Worm (Caenorhabditis elegans) whole organism, young adult: ENCODE data around the gene R10H10.7.

ENCODE experiments used
- B0336.3 ChIP-seq: fragments of 200-800 bp; sonication (Bioruptor generic); IDR thresholded peaks from 2 replicates; pipeline ENCODE4 v1.3.6; 2022; ENCODE audit warnings: missing genetic modification characterization, missing compliant biosample characterization
- D2030.7 ChIP-seq: fragments of 200-800 bp; sonication (Bioruptor generic); IDR thresholded peaks from 2 replicates; pipeline ENCODE4 v1.3.6; 2022; ENCODE audit warnings: missing genetic modification reagents, missing genetic modification characterization, missing compliant biosample characterization
- F10E7.11 ChIP-seq: sonication (generic microtip); optimal IDR thresholded peaks from 2 replicates; lab custom pipeline; 2017; ENCODE audit warnings: mild to moderate bottlenecking, missing genetic modification characterization, moderate library complexity, missing compliant biosample characterization
- F22D6.2 ChIP-seq: sonication (generic microtip); optimal IDR thresholded peaks from 2 replicates; lab custom pipeline; 2016; ENCODE audit warnings: mild to moderate bottlenecking, missing genetic modification characterization, missing compliant biosample characterization
- F23B12.7 ChIP-seq: sonication (generic microtip); optimal IDR thresholded peaks from 2 replicates; lab custom pipeline; 2017; ENCODE audit warnings: missing genetic modification characterization, mild to moderate bottlenecking, missing compliant biosample characterization, antibody characterized with exemption, moderate library complexity; ENCODE audit not compliant: insufficient read depth
- F37B4.10 ChIP-seq: fragments of 200-800 bp; sonication (Bioruptor generic); IDR thresholded peaks from 2 replicates; pipeline ENCODE4 v1.3.6; 2022; ENCODE audit warnings: missing genetic modification characterization, missing compliant biosample characterization
- F39B2.1 ChIP-seq: fragments of 200-800 bp; sonication (Bioruptor generic); IDR thresholded peaks from 2 replicates; pipeline ENCODE4 v1.3.6; 2022; ENCODE audit warnings: missing genetic modification reagents, missing genetic modification characterization, missing compliant biosample characterization
- F49E8.2 ChIP-seq: sonication (generic microtip); optimal IDR thresholded peaks from 3 replicates; lab custom pipeline; 2017; ENCODE audit warnings: missing genetic modification characterization, mild to moderate bottlenecking, missing compliant biosample characterization, antibody characterized with exemption, moderate library complexity; ENCODE audit not compliant: insufficient read depth
- F55B11.4 ChIP-seq: sonication (generic microtip); optimal IDR thresholded peaks from 2 replicates; lab custom pipeline; 2016; ENCODE audit warnings: missing compliant biosample characterization, missing genetic modification characterization, borderline replicate concordance; ENCODE audit not compliant: insufficient read depth
- F57A8.1 ChIP-seq: fragments of 200-800 bp; sonication (Bioruptor generic); optimal IDR thresholded peaks from 2 replicates; lab custom pipeline; 2018; ENCODE audit warnings: mild to moderate bottlenecking, missing genetic modification characterization, moderate library complexity, missing compliant biosample characterization
- Y79H2A.3 ChIP-seq: fragments of 200-800 bp; sonication (Bioruptor generic); conservative IDR thresholded peaks from 2 replicates; pipeline ENCODE4 v1.3.6; 2022; ENCODE audit warnings: missing genetic modification reagents, missing genetic modification characterization, missing compliant biosample characterization
- aptf-3 ChIP-seq: fragments of 200-800 bp; sonication (Bioruptor generic); IDR thresholded peaks from 2 replicates; pipeline ENCODE4 v1.3.6; 2022; ENCODE audit warnings: missing genetic modification characterization, missing compliant biosample characterization
- atf-7 ChIP-seq: sonication (generic microtip); optimal IDR thresholded peaks from 2 replicates; lab custom pipeline; 2017; ENCODE audit warnings: mild to moderate bottlenecking, missing genetic modification characterization, missing compliant biosample characterization
- attf-3 ChIP-seq: fragments of 200-800 bp; sonication (Bioruptor generic); conservative IDR thresholded peaks from 2 replicates; pipeline ENCODE4 v1.3.6; 2022; ENCODE audit warnings: missing genetic modification reagents, missing genetic modification characterization, missing compliant biosample characterization
- bed-2 ChIP-seq: fragments of 200-800 bp; sonication (Bioruptor generic); IDR thresholded peaks from 2 replicates; pipeline ENCODE4 v1.3.6; 2022; ENCODE audit warnings: missing genetic modification reagents, missing genetic modification characterization, missing compliant biosample characterization
- ceh-100 ChIP-seq: fragments of 200-800 bp; sonication (Bioruptor generic); IDR thresholded peaks from 2 replicates; pipeline ENCODE4 v1.3.6; 2022; ENCODE audit warnings: missing genetic modification reagents, missing genetic modification characterization, missing compliant biosample characterization
- ceh-79 ChIP-seq: sonication (generic microtip); optimal IDR thresholded peaks from 2 replicates; lab custom pipeline; 2017; ENCODE audit warnings: mild to moderate bottlenecking, missing genetic modification characterization, missing compliant biosample characterization
- chd-7 ChIP-seq: sonication (generic microtip); optimal IDR thresholded peaks from 2 replicates; lab custom pipeline; 2016; ENCODE audit warnings: mild to moderate bottlenecking, missing genetic modification characterization, moderate library complexity, missing compliant biosample characterization
- egl-18 ChIP-seq: fragments of 200-800 bp; sonication (Bioruptor generic); IDR thresholded peaks from 2 replicates; pipeline ENCODE4 v1.3.6; 2022; ENCODE audit warnings: missing genetic modification reagents, missing genetic modification characterization, missing compliant biosample characterization
- egl-44 ChIP-seq: fragments of 200-800 bp; sonication (Bioruptor generic); IDR thresholded peaks from 2 replicates; pipeline ENCODE4 v1.3.6; 2022; ENCODE audit warnings: missing genetic modification reagents, missing genetic modification characterization, missing compliant biosample characterization
- egrh-3 ChIP-seq: fragments of 200-800 bp; sonication (Bioruptor generic); IDR thresholded peaks from 2 replicates; pipeline ENCODE4 v1.3.6; 2022; ENCODE audit warnings: missing genetic modification reagents, missing genetic modification characterization, missing compliant biosample characterization
- hlh-26 ChIP-seq: fragments of 200-800 bp; sonication (Bioruptor generic); conservative IDR thresholded peaks from 2 replicates; pipeline ENCODE4 v1.3.6; 2022; ENCODE audit warnings: missing genetic modification reagents, missing genetic modification characterization, missing compliant biosample characterization
- hmg-1.2 ChIP-seq: fragments of 200-800 bp; sonication (Bioruptor generic); IDR thresholded peaks from 2 replicates; pipeline ENCODE4 v1.3.6; 2022; ENCODE audit warnings: missing genetic modification reagents, missing genetic modification characterization, missing compliant biosample characterization
- hrde-1 ChIP-seq: sonication (generic microtip); optimal IDR thresholded peaks from 2 replicates; lab custom pipeline; 2016; ENCODE audit warnings: missing genetic modification characterization, mild to moderate bottlenecking, missing compliant biosample characterization, moderate library complexity, missing genotype, missing genetic modification reagents, borderline replicate concordance
- hsf-1 ChIP-seq: fragments of 200-800 bp; sonication (Bioruptor generic); IDR thresholded peaks from 2 replicates; pipeline ENCODE4 v1.3.6; 2022; ENCODE audit warnings: missing genetic modification reagents, missing genetic modification characterization, missing compliant biosample characterization
- let-526 ChIP-seq: fragments of 200-800 bp; sonication (Bioruptor generic); IDR thresholded peaks from 2 replicates; pipeline ENCODE4 v1.3.6; 2022; ENCODE audit warnings: missing genetic modification reagents, missing genetic modification characterization, missing compliant biosample characterization
- lin-40 ChIP-seq: sonication (generic microtip); optimal IDR thresholded peaks from 2 replicates; lab custom pipeline; 2016; ENCODE audit warnings: missing genetic modification characterization, mild to moderate bottlenecking, missing compliant biosample characterization, missing genotype, missing genetic modification reagents
- lsl-1 ChIP-seq: fragments of 200-800 bp; sonication (Bioruptor generic); optimal IDR thresholded peaks from 2 replicates; lab custom pipeline; 2018; ENCODE audit warnings: mild to moderate bottlenecking, missing genetic modification characterization, moderate library complexity, missing compliant biosample characterization
- lsy-27 ChIP-seq: sonication (generic microtip); optimal IDR thresholded peaks from 2 replicates; lab custom pipeline; 2017; ENCODE audit warnings: missing genetic modification characterization, mild to moderate bottlenecking, missing compliant biosample characterization, antibody characterized with exemption, missing genotype, borderline replicate concordance; ENCODE audit not compliant: insufficient read depth
- madf-6 ChIP-seq: fragments of 200-800 bp; sonication (Bioruptor generic); IDR thresholded peaks from 2 replicates; pipeline ENCODE4 v1.3.6; 2022; ENCODE audit warnings: missing genetic modification reagents, missing genetic modification characterization, missing compliant biosample characterization
- madf-8 ChIP-seq: fragments of 200-800 bp; sonication (Bioruptor generic); conservative IDR thresholded peaks from 2 replicates; pipeline ENCODE4 v1.3.6; 2022; ENCODE audit warnings: missing genetic modification reagents, missing genetic modification characterization, missing compliant biosample characterization
- mel-28 ChIP-seq: sonication (generic microtip); optimal IDR thresholded peaks from 2 replicates; lab custom pipeline; 2016; ENCODE audit warnings: borderline replicate concordance, mild to moderate bottlenecking, missing genetic modification characterization, missing compliant biosample characterization
- nfya-2 ChIP-seq: fragments of 200-800 bp; sonication (Bioruptor generic); IDR thresholded peaks from 2 replicates; pipeline ENCODE4 v1.3.6; 2022; ENCODE audit warnings: missing genetic modification reagents, missing genetic modification characterization, missing compliant biosample characterization
- nfyb-1 ChIP-seq: fragments of 200-800 bp; sonication (Bioruptor generic); IDR thresholded peaks from 2 replicates; pipeline ENCODE4 v1.3.6; 2022; ENCODE audit warnings: missing genetic modification reagents, missing genetic modification characterization, missing compliant biosample characterization
- nhr-80 ChIP-seq: sonication (generic microtip); optimal IDR thresholded peaks from 2 replicates; lab custom pipeline; 2016; ENCODE audit warnings: missing genetic modification characterization, missing compliant biosample characterization
- pbrm-1 ChIP-seq: fragments of 200-800 bp; sonication (Bioruptor generic); IDR thresholded peaks from 2 replicates; pipeline ENCODE4 v1.3.6; 2022; ENCODE audit warnings: missing genetic modification reagents, missing genetic modification characterization, missing compliant biosample characterization
- repo-1 ChIP-seq: sonication (generic microtip); optimal IDR thresholded peaks from 2 replicates; lab custom pipeline; 2017; ENCODE audit warnings: mild to moderate bottlenecking, missing genetic modification characterization, missing compliant biosample characterization
- rpc-1 ChIP-seq, 2 experiments: fragments of 150-350 bp in 1 of 2; sonication (generic microtip) in 1 of 2; optimal IDR thresholded peaks; 2 replicates each; lab custom pipeline; 2014 to 2018; ENCODE audit warnings: missing biosample characterization in 1 of 2, missing genetic modification characterization in 1 of 2, missing genetic modification reagents in 1 of 2, missing genotype in 1 of 2
- snpc-1.1 ChIP-seq: sonication (generic microtip); optimal IDR thresholded peaks from 2 replicates; lab custom pipeline; 2017; ENCODE audit warnings: missing genetic modification characterization, mild to moderate bottlenecking, missing compliant biosample characterization, antibody characterized with exemption, moderate library complexity, missing genotype, missing genetic modification reagents; ENCODE audit not compliant: insufficient read depth
- tbp1 ChIP-seq: fragments of 200-800 bp; sonication (Bioruptor generic); optimal IDR thresholded peaks from 2 replicates; lab custom pipeline; 2018; ENCODE audit warnings: mild to moderate bottlenecking, missing genetic modification characterization, missing compliant biosample characterization
- tbx-9 ChIP-seq: sonication (generic microtip); optimal IDR thresholded peaks from 2 replicates; lab custom pipeline; 2016; ENCODE audit warnings: borderline replicate concordance, missing genetic modification characterization, inconsistent platforms, missing compliant biosample characterization
- zfh-2 ChIP-seq: fragments of 200-800 bp; sonication (Bioruptor generic); conservative IDR thresholded peaks from 2 replicates; pipeline ENCODE4 v1.3.6; 2022; ENCODE audit warnings: missing genetic modification reagents, missing genetic modification characterization, missing compliant biosample characterization
- ztf-22 ChIP-seq: fragments of 200-800 bp; sonication (Bioruptor generic); optimal IDR thresholded peaks from 2 replicates; lab custom pipeline; 2018; ENCODE audit warnings: mild to moderate bottlenecking, missing genetic modification characterization, moderate library complexity, missing compliant biosample characterization
- ztf-25 ChIP-seq: fragments of 200-800 bp; sonication (Bioruptor generic); IDR thresholded peaks from 2 replicates; pipeline ENCODE4 v1.3.6; 2022; ENCODE audit warnings: missing genetic modification reagents, missing genetic modification characterization, missing compliant biosample characterization
- ztf-26 ChIP-seq: sonication (generic microtip); optimal IDR thresholded peaks from 2 replicates; lab custom pipeline; 2017; ENCODE audit warnings: missing genetic modification characterization, missing compliant biosample characterization
- ztf-6 ChIP-seq: fragments of 200-800 bp; sonication (Bioruptor generic); IDR thresholded peaks from 2 replicates; pipeline ENCODE4 v1.3.6; 2022; ENCODE audit warnings: missing genetic modification reagents, missing genetic modification characterization, missing compliant biosample characterization

The R10H10.7 gene

DNA sequence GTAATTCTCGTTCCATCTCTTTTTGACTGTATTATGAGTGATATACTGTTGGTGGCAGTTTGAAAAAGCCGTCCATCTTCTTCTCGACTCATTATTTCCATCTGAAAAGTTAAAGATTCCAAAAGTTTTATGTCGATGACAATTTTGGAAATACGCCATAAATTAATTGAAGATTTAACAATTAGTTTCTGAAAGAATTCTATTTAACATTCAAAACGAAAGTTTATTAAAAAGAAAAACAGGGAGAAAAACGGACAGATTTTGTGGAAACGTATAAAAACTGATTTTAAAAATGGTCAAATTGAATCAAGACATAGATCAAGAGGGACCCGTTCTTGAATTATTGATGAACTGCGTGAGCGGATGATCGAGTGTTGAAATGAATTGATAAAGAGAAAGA lies at the start of gene R10H10.7:
TSS of gene R10H10.7 (minus strand) at position 101 of the 400 bp plus-strand sequence.
- TF ChIP-seq hlh-26 (GFP tag; lab: Robert Waterston, UW) (no peak), zfh-2 (GFP tag; lab: Robert Waterston, UW) (no peak), lin-40 (tag; lab: Kevin White, UChicago) (no peak), hsf-1 (GFP tag; lab: Robert Waterston, UW) (no peak), ztf-26 (tag; lab: Kevin White, UChicago) (no peak), Y79H2A.3 (GFP tag; lab: Robert Waterston, UW) (no peak), nfya-2 (GFP tag; lab: Robert Waterston, UW) (no peak)
- TF ChIP-seq, all 124 proteins: peak for 0

DNA sequence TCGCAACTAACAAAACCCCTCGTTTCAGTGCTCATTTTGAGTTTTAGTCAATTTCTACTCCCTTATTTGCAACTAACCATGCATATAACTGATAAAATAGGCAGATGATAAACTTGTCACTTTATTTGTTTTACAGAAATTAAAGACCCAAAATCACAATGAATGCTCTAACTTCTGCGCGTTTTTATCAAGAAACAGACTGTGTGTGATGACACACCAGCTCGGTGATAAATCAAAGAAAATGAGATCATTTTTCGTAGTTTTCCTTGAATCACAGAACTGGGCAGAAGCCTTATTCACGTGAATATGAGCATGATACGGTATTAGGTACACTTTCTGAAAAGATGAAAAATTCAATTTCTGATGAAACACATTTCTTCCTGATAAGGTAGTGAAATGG lies 49.4 kb upstream of the R10H10.7 start:
- TF ChIP-seq F22D6.2 (tag; lab: Kevin White, UChicago) (no peak), F37B4.10 (GFP tag; lab: Robert Waterston, UW) (no peak), ceh-100 (GFP tag; lab: Robert Waterston, UW) (no peak), tbx-9 (no peak), ceh-79 (tag; lab: Kevin White, UChicago) (no peak), lin-40 (tag; lab: Kevin White, UChicago) (no peak), lsl-1 (no peak), egl-18 (GFP tag; lab: Robert Waterston, UW) (no peak), egrh-3 (GFP tag; lab: Robert Waterston, UW) (no peak), snpc-1.1 (no peak), hrde-1 (tag; lab: Kevin White, UChicago) (no peak), atf-7 (tag; lab: Kevin White, UChicago) (peak; percentile 92), bed-2 (GFP tag; lab: Robert Waterston, UW) (no peak), nfyb-1 (GFP tag; lab: Robert Waterston, UW) (0 out of 2 replicates have a peak, but pooled peaks have one; percentile 10), F57A8.1 (no peak), tbp1 (no peak), F49E8.2 (tag; lab: Kevin White, UChicago) (no peak), pbrm-1 (no peak), repo-1 (no peak), lsy-27 (tag; lab: Kevin White, UChicago) (no peak), F39B2.1 (GFP tag; lab: Robert Waterston, UW) (no peak), F10E7.11 (no peak), B0336.3 (GFP tag; lab: Robert Waterston, UW) (no peak), F23B12.7 (tag; lab: Kevin White, UChicago) (no peak), aptf-3 (GFP tag; lab: Robert Waterston, UW) (no peak), ztf-22 (GFP tag; lab: Kevin White, UChicago) (peak; percentile 10), rpc-1 (optimal IDR thresholded peaks at IDR 0.05; lab: Kevin White, UChicago) (no peak), rpc-1 (tag; optimal IDR thresholded peaks at IDR 0.05; lab: Kevin White, UChicago) (no peak), mel-28 (tag; lab: Kevin White, UChicago) (no peak), chd-7 (peak; percentile 4), zfh-2 (GFP tag; lab: Robert Waterston, UW) (no peak), let-526 (no peak), madf-6 (GFP tag; lab: Robert Waterston, UW) (no peak), ztf-25 (no peak), attf-3 (GFP tag; lab: Robert Waterston, UW) (no peak), F55B11.4 (tag; lab: Kevin White, UChicago) (no peak), egl-44 (GFP tag; lab: Robert Waterston, UW) (0 out of 2 replicates have a peak, but pooled peaks have one; percentile 14), nhr-80 (tag; lab: Kevin White, UChicago) (peak; percentile 88), ztf-6 (no peak), hmg-1.2 (GFP tag; lab: Robert Waterston, UW) (no peak), madf-8 (GFP tag; lab: Robert Waterston, UW) (no peak), D2030.7 (no peak)
